Fruit fly (Drosophila melanogaster) whole organism: ENCODE data around the gene CG31104.

Experiments
- CG8478 ChIP-seq: fragments of >200 bp; optimal IDR thresholded peaks from 2 replicates; lab custom pipeline; 2018; ENCODE audit warnings: inconsistent platforms
- EcR ChIP-seq, 2 experiments: fragments of >200 bp; optimal IDR thresholded peaks; 2 replicates each; lab custom pipeline; 2017; ENCODE audit warnings: missing biosample characterization in 2 of 2, missing genetic modification characterization in 2 of 2, missing genetic modification reagents in 2 of 2
- pan ChIP-seq: fragments of >200 bp; optimal IDR thresholded peaks from 2 replicates; lab custom pipeline; 2017

DNA sequence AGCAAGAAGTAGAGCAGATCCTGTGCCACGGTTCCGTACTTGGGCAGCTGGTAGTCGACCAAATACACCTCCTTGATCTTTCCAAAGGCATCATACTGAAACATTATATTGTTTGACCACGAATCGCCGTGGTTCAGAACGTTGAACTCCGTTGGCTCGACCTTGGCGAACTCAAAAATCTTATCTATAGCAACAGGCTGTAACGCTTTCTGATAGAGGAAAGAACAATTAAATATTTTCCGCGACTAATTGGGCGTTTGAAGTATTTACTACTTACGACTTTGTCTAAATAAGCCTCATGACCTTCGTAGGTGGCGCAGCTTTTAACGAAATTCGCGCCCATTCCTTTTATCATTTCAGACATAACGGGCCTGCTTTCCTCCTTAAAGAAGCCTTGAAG, 36.4 kb downstream of the CG31104 start:
- TF ChIP-seq CG8478 (lab: Kevin White, UChicago), result no peak
- no peak for TF ChIP-seq pan (lab: Kevin White, UChicago)
- TF ChIP-seq EcR (GFP tag; optimal IDR thresholded peaks at IDR 0.05; lab: Kevin White, UChicago), result no peak
